Fruit fly (Drosophila melanogaster): ENCODE results near the gene Ufl1.
A peak's percentile ranks its signal among the peaks of the same experiment; 100 is the strongest.

Gene Ufl1

DNA sequence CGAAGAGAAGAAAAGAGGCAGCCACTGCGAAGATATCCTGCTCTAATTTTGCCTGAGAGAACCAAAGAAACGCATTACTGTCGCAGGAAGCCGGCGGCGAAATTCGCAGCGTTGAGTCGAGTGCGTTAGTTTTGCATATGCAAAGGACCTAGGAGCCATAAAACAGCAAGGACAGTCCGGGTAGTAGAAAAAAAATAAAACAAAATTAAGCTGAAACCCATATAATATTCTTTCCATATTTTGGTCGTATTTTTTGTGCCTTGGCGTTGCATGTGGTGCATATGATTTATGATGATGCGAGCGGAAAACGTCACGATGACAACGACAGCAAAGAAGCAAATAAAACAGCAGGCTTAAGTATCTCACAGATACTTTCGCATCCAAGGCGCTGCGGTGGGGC is 40.5 kb downstream of the Ufl1 start:
- TF ChIP-seq CG3919 (GFP tag; optimal IDR thresholded peaks at IDR 0.05) (no peak), CG6792 (GFP tag; optimal IDR thresholded peaks at IDR 0.05) (no peak), spab (GFP tag; optimal IDR thresholded peaks at IDR 0.05) (no peak)

DNA sequence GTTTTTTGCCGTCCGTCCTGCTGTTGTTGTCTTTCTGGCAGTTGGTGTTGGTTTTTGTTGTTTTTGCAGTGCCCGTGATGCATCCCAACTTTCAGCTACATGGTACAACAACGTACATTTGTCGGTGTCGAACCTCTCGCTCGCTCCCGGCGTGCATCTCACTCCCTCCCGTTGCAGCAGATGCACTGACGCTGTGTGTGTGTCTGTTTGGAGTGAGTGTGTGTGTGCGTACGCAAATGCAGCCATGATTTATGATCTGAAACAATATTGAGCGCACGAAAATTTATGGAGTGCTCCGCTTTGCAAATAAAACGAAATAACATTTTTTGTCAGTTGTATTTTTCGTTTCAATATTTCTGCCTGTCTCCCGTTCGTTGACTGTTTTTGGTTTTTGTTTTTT is 42.7 kb downstream of the Ufl1 start:
- TF ChIP-seq net (GFP tag; optimal IDR thresholded peaks at IDR 0.05) = no peak
- no peak for TF ChIP-seq CG31627 (GFP tag; optimal IDR thresholded peaks at IDR 0.05)
- TF ChIP-seq Sox15 (GFP tag; optimal IDR thresholded peaks at IDR 0.05) = no peak
- TF ChIP-seq Eip93F (GFP tag; optimal IDR thresholded peaks at IDR 0.05) = no peak
- no peak for TF ChIP-seq Ets21C (GFP tag; optimal IDR thresholded peaks at IDR 0.05)
- TF ChIP-seq CG1621 (tag; optimal IDR thresholded peaks at IDR 0.05) = no peak
- no peak for TF ChIP-seq CG3919 (GFP tag; optimal IDR thresholded peaks at IDR 0.05)
- TF ChIP-seq Hr39 (GFP tag; optimal IDR thresholded peaks at IDR 0.05) = no peak
- no peak for TF ChIP-seq fd85E (GFP tag; optimal IDR thresholded peaks at IDR 0.05)
- TF ChIP-seq CG3032 (tag; optimal IDR thresholded peaks at IDR 0.05) = no peak
- TF ChIP-seq fd59A (GFP tag; optimal IDR thresholded peaks at IDR 0.05) = no peak
- TF ChIP-seq Ets96B (tag; optimal IDR thresholded peaks at IDR 0.05) = no peak
- TF ChIP-seq CG10631 (GFP tag; optimal IDR thresholded peaks at IDR 0.05) = no peak
- no peak for TF ChIP-seq lz (GFP tag; optimal IDR thresholded peaks at IDR 0.05)
- TF ChIP-seq vri (GFP tag; optimal IDR thresholded peaks at IDR 0.05) = no peak
- no peak for TF ChIP-seq esn (GFP tag; optimal IDR thresholded peaks at IDR 0.05)

DNA sequence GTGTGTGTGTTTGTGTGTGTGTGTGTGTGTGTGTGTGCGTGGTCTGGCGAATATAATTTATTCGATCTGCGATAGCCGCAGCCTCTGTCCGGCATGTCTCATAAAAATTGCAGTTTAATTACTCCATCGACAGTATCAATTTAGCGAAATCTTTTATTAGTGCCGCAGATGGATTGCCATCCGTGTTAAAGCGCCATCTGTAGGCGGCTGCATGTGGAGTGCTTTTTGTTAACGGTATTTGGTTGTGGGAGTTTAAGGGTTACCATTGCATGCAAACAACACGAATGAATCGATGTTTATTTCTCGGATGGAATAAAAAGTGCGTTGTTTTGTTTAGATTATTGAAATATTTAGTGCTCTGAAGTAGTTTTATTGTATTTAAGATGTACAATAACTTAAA is 44.8 kb downstream of the Ufl1 start:
- TF ChIP-seq lz (GFP tag; optimal IDR thresholded peaks at IDR 0.05) (no peak), Blimp-1 (GFP tag; optimal IDR thresholded peaks at IDR 0.05) (no peak), Met (GFP tag; optimal IDR thresholded peaks at IDR 0.05) (no peak), CG11902 (GFP tag; optimal IDR thresholded peaks at IDR 0.05) (no peak), CG6854 (GFP tag; optimal IDR thresholded peaks at IDR 0.05) (no peak)

DNA sequence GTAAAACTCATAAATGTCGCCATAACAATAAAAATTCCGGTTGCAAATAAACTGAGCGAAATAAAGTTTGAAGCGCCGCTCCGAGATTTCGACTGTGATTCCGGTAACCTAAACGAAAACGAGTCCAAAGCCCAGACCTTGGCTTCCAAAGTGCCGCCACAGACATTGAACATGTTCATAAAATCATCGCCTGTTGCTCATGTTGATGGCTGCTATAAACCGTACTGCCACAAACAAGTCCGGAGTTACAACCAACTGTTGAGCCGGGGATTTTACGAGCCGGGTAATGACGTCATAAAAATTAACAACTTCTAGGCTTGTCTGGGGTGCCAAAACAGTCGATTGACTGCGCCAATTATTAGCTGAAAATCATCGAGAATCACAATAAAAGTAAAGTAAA is 45.7 kb downstream of the Ufl1 start:
- no peak for TF ChIP-seq dac (GFP tag; optimal IDR thresholded peaks at IDR 0.05)
- no peak for TF ChIP-seq lz (GFP tag; optimal IDR thresholded peaks at IDR 0.05)
- TF ChIP-seq CG11294 (GFP tag; IDR thresholded peaks at IDR 0.05) = no peak
- TF ChIP-seq Gug (GFP tag; IDR thresholded peaks at IDR 0.05) = no peak
- TF ChIP-seq Sox102F (GFP tag; optimal IDR thresholded peaks at IDR 0.05) = no peak
- TF ChIP-seq Met (GFP tag; optimal IDR thresholded peaks at IDR 0.05) = no peak
- no peak for TF ChIP-seq Hr38 (GFP tag; optimal IDR thresholded peaks at IDR 0.05)
- TF ChIP-seq vri (GFP tag; optimal IDR thresholded peaks at IDR 0.05) = no peak
- no peak for TF ChIP-seq ss (GFP tag; optimal IDR thresholded peaks at IDR 0.05)
- no peak for TF ChIP-seq CG3032 (tag; optimal IDR thresholded peaks at IDR 0.05)
- no peak for TF ChIP-seq fd85E (GFP tag; optimal IDR thresholded peaks at IDR 0.05)
- TF ChIP-seq CG10669 (GFP tag; optimal IDR thresholded peaks at IDR 0.05) = no peak
- no peak for TF ChIP-seq Lpt (GFP tag; optimal IDR thresholded peaks at IDR 0.05)
- no peak for TF ChIP-seq CG6163 (GFP tag; IDR thresholded peaks at IDR 0.05)
- no peak for TF ChIP-seq salr (GFP tag; optimal IDR thresholded peaks at IDR 0.05)
- TF ChIP-seq CG34406 (GFP tag; optimal IDR thresholded peaks at IDR 0.05) = no peak

DNA sequence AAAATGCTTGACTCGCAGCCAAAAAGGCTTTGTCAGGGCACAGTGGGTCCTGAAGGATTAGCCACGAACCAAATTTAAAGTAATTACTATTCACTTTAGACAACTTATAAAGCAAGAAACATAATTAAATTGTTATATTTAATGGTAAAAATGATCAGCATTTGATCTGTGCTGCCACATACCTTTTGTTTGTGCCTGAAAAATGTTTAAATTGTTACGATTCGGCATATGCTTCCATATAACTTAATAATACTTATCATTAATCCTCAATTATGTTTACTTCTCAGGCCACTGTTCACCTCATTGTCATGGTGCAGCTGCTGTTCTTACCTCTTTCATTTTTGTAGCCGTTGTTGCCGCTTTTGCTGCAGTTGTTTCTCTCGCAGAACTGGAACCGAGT is 49.0 kb downstream of the Ufl1 start:
- TF ChIP-seq Sox14 (GFP tag; optimal IDR thresholded peaks at IDR 0.05) (peak; percentile 50), Blimp-1 (GFP tag; optimal IDR thresholded peaks at IDR 0.05) (no peak), Ets21C (GFP tag; optimal IDR thresholded peaks at IDR 0.05) (no peak), eg (GFP tag; IDR thresholded peaks at IDR 0.05) (no peak), CG11902 (GFP tag; optimal IDR thresholded peaks at IDR 0.05) (no peak), CG15336 (GFP tag; IDR thresholded peaks at IDR 0.05) (no peak), CG34406 (GFP tag; optimal IDR thresholded peaks at IDR 0.05) (no peak), fkh (GFP tag; optimal IDR thresholded peaks at IDR 0.05) (no peak), svp (GFP tag) (peak; percentile 67), esn (GFP tag; optimal IDR thresholded peaks at IDR 0.05) (peak; percentile 22), CG8119 (GFP tag; IDR thresholded peaks at IDR 0.05) (peak; percentile 29; the same call in 1 of the 3 replicates), Eip78C (GFP tag) (peak; percentile 83), fd59A (GFP tag; optimal IDR thresholded peaks at IDR 0.05) (peak; percentile 63), Eip93F (GFP tag; optimal IDR thresholded peaks at IDR 0.05) (no peak), cyc (GFP tag; optimal IDR thresholded peaks at IDR 0.05) (no peak), Eip75B (GFP tag; optimal IDR thresholded peaks at IDR 0.05) (no peak), lz (GFP tag; optimal IDR thresholded peaks at IDR 0.05) (peak; percentile 37), CG6854 (GFP tag; optimal IDR thresholded peaks at IDR 0.05) (no peak), CG11762 (GFP tag; optimal IDR thresholded peaks at IDR 0.05; ENCODE audit: insufficient read depth) (no peak), CG31627 (GFP tag; optimal IDR thresholded peaks at IDR 0.05) (peak; percentile 21), CG10669 (GFP tag; optimal IDR thresholded peaks at IDR 0.05) (peak; percentile 60), vri (GFP tag; optimal IDR thresholded peaks at IDR 0.05) (no peak), CG32006 (GFP tag; optimal IDR thresholded peaks at IDR 0.05) (peak; percentile 43)

Data from whole organism, prepupa.